Fruit fly (Drosophila melanogaster): ENCODE results near the gene CG13606.

The CG13606 gene

DNA sequence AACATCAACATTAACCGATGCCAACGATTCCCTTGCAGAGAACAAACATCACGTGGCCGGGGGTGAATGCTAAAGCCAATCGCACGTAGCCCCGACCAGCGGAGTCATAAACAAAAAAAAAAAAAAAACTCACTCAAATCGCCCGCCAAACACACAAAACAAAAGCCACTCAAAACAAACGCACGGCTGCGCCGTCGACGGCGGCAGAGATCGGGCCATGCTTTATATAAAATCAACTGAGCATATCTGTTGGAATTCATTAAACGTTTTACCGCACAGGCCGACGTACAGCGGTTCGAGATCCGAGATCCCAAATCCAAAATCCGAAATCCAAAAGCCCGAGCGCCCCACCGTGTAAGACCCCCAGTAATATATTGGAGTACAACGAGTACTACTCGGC lies at the start of gene CG13606:
TSS of gene CG13606 (plus strand) at position 250 of the 400 bp plus-strand sequence.
- TF ChIP-seq svp (GFP tag) = no peak
- TF ChIP-seq Eip75B (GFP tag; optimal IDR thresholded peaks at IDR 0.05) = no peak
- no peak for TF ChIP-seq acj6 (GFP tag; optimal IDR thresholded peaks at IDR 0.05)
- no peak for TF ChIP-seq CG6792 (GFP tag; optimal IDR thresholded peaks at IDR 0.05)
- no peak for TF ChIP-seq CG8119 (GFP tag; IDR thresholded peaks at IDR 0.05)
- no peak for TF ChIP-seq Ets21C (GFP tag; optimal IDR thresholded peaks at IDR 0.05)

- TF ChIP-seq CG9139 (GFP tag; optimal IDR thresholded peaks at IDR 0.05) (no peak), acj6 (GFP tag; optimal IDR thresholded peaks at IDR 0.05) (no peak), CG32006 (GFP tag; optimal IDR thresholded peaks at IDR 0.05) (no peak), Sox102F (GFP tag; optimal IDR thresholded peaks at IDR 0.05) (no peak), achi (GFP tag; optimal IDR thresholded peaks at IDR 0.05) (no peak), ss (GFP tag; optimal IDR thresholded peaks at IDR 0.05) (no peak), CG6163 (GFP tag; IDR thresholded peaks at IDR 0.05) (no peak), fd85E (GFP tag; optimal IDR thresholded peaks at IDR 0.05) (no peak), CG6792 (GFP tag; optimal IDR thresholded peaks at IDR 0.05) (no peak), svp (GFP tag) (no peak), CG6854 (GFP tag; optimal IDR thresholded peaks at IDR 0.05) (no peak), CG1621 (tag; optimal IDR thresholded peaks at IDR 0.05) (no peak)
These were observed 42.3 kb upstream of the CG13606 start, which contains the start of the genes GatB and Tsc1 for dm6 chr3R:24130080-24130479. TSS of gene GatB (minus strand) at chr3R:24130255. TSS of gene Tsc1 (plus strand) at chr3R:24130307.

- peak; percentile 34 for TF ChIP-seq CG6854 (GFP tag; optimal IDR thresholded peaks at IDR 0.05)
- peak; percentile 11 for TF ChIP-seq esn (GFP tag; optimal IDR thresholded peaks at IDR 0.05)
- TF ChIP-seq svp (GFP tag) = no peak
- no peak for TF ChIP-seq fd59A (GFP tag; optimal IDR thresholded peaks at IDR 0.05)
- TF ChIP-seq fkh (GFP tag; optimal IDR thresholded peaks at IDR 0.05) = peak; percentile 95
These were observed 37.8 kb upstream of the CG13606 start, which contains the start of gene Sec10 for dm6 chr3R:24134580-24134979. TSS of gene Sec10 (plus strand) at chr3R:24134831.

dm6 chr3R:24137311-24137945 lies 35.0 kb upstream of the CG13606 start, which contains the start of gene Npc2f:
TSS of gene Npc2f (plus strand) at chr3R:24137895.
- TF ChIP-seq CG1621 (tag; optimal IDR thresholded peaks at IDR 0.05) = no peak
- TF ChIP-seq vri (GFP tag; optimal IDR thresholded peaks at IDR 0.05) = peak; percentile 22
- TF ChIP-seq svp (GFP tag) = peak; percentile 96
- no peak for TF ChIP-seq esn (GFP tag; optimal IDR thresholded peaks at IDR 0.05)

DNA sequence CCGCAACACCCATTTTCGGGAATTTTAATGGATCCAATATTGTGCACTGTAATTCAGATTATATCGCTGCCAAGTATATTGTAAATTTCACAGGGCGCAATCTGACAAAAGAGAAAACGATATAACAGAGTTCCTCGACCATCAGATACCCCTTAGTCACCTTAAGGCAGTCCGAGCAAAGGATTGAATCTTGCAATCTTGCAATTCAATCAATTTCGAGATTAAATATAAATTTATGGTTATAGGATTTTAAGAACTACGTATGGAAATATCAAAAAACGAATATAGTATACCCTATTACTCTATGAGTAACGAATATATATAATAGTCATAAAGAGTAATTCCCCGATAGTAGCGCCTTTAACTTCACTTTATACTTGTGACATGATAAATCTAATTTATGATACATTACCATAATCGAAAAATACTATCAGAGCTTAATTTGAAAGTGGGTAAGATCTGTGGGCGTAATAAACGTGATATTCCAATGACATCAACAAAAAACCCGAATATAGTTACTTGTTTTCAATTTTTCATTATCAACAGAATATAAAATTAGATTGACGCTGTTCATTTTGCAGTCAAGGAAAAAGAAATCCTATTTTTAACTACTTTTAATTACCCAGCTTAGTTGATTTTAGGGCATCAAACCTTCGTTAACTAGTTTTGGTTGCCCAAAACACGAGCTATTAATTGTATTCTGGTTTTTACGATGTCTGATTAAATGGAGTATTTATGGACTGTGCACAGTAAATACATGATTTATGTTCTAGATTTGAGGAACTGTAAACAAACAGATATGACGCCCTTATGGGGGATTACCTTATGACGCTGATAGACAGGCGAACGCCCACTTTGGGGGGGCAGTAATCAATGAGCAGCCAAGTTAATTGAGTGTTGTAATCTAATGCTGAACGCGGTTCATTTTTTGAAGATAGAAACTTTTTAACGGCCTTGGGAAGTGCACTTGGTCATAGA lies 33.7 kb upstream of the CG13606 start:
- no peak for TF ChIP-seq fd59A (GFP tag; optimal IDR thresholded peaks at IDR 0.05)
- no peak for TF ChIP-seq dac (GFP tag; optimal IDR thresholded peaks at IDR 0.05)
- no peak for TF ChIP-seq CG6276 (GFP tag; optimal IDR thresholded peaks at IDR 0.05)
- TF ChIP-seq CG15336 (GFP tag; IDR thresholded peaks at IDR 0.05) = no peak
- peak; percentile 63 for TF ChIP-seq svp (GFP tag)
- TF ChIP-seq Gug (GFP tag; IDR thresholded peaks at IDR 0.05) = no peak
- peak; percentile 55 for TF ChIP-seq fkh (GFP tag; optimal IDR thresholded peaks at IDR 0.05)
- TF ChIP-seq Eip75B (GFP tag; optimal IDR thresholded peaks at IDR 0.05) = no peak
- TF ChIP-seq vri (GFP tag; optimal IDR thresholded peaks at IDR 0.05) = peak; percentile 28
- no peak for TF ChIP-seq CG6163 (GFP tag; IDR thresholded peaks at IDR 0.05)
- no peak for TF ChIP-seq CG32006 (GFP tag; optimal IDR thresholded peaks at IDR 0.05)
- TF ChIP-seq CG31627 (GFP tag; optimal IDR thresholded peaks at IDR 0.05) = no peak

DNA sequence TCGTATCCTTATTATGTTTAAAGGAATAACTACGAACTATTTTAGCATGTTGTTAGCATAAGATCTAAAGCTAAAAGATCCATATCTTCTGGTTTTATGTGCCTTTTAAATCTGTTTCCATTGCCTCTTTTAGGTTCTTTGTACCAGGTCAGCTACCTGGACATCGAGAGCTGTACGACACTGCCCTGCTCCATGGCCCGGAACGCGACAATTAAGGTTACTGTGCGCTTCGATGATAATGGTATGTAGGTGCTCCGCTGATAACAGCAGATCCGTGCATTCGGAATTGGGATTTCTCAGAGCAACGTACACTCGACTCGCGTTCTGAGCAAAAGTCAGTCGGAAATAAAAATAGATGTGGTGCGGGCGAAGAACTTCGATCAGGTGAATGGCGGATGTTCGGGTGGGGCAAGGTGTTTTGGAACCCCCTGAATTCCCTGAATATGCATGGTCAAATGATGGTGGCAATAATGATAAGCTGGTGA lies 32.7 kb upstream of the CG13606 start:
- TF ChIP-seq CG6792 (GFP tag; optimal IDR thresholded peaks at IDR 0.05) (no peak), svp (GFP tag) (peak; percentile 98)
